Fruit fly (Drosophila melanogaster): ENCODE results near the gene MBD-R2.
A peak's percentile ranks its signal among the peaks of the same experiment; 100 is the strongest.

Gene MBD-R2

dm6 chr3R:12350497-12350896 lies 5.6 kb downstream of the MBD-R2 start, which contains the start of gene CG10038:
CG10038 (minus strand) TSS chr3R:12350644.
- TF ChIP-seq kay (GFP tag; ENCODE audit: borderline replicate concordance) (no peak), CG7045 (GFP tag; optimal IDR thresholded peaks at IDR 0.05) (no peak), Clk (GFP tag; optimal IDR thresholded peaks at IDR 0.05) (no peak), tj (GFP tag; optimal IDR thresholded peaks at IDR 0.05) (no peak), ovo (GFP tag; optimal IDR thresholded peaks at IDR 0.05) (no peak), Hr96 (GFP tag; optimal IDR thresholded peaks at IDR 0.05) (no peak), CG11617 (GFP tag; optimal IDR thresholded peaks at IDR 0.05) (no peak), CG5204 (GFP tag; optimal IDR thresholded peaks at IDR 0.05) (no peak), CG1620 (GFP tag; optimal IDR thresholded peaks at IDR 0.05) (peak; percentile 4), CG12768 (GFP tag; optimal IDR thresholded peaks at IDR 0.05) (no peak), CG33017 (tag; optimal IDR thresholded peaks at IDR 0.05) (no peak), bab1 (GFP tag; optimal IDR thresholded peaks at IDR 0.05) (peak; percentile 39), cnc (optimal IDR thresholded peaks at IDR 0.05) (no peak), toe (GFP tag; optimal IDR thresholded peaks at IDR 0.05) (peak; percentile 27)

dm6 chr3R:12347659-12348058 lies 8.4 kb downstream of the MBD-R2 start:
- no peak for TF ChIP-seq tj (GFP tag; optimal IDR thresholded peaks at IDR 0.05)
- peak; percentile 45 for TF ChIP-seq kay (GFP tag; ENCODE audit: borderline replicate concordance)
- TF ChIP-seq CG11617 (GFP tag; optimal IDR thresholded peaks at IDR 0.05), result no peak

- TF ChIP-seq bab1 (GFP tag; optimal IDR thresholded peaks at IDR 0.05) (no peak), cnc (optimal IDR thresholded peaks at IDR 0.05) (no peak), toe (GFP tag; optimal IDR thresholded peaks at IDR 0.05) (no peak)
Observed at dm6 chr3R:12345989-12346388, 10.1 kb downstream of the MBD-R2 start.

- TF ChIP-seq kay (GFP tag; ENCODE audit: borderline replicate concordance), result peak; percentile 54
- TF ChIP-seq CG1620 (GFP tag; optimal IDR thresholded peaks at IDR 0.05), result no peak
Observed at dm6 chr3R:12344914-12345549, 11.0 kb downstream of the MBD-R2 start.

- TF ChIP-seq CG5204 (GFP tag; optimal IDR thresholded peaks at IDR 0.05), result no peak
Observed at dm6 chr3R:12341374-12341773, 14.7 kb downstream of the MBD-R2 start, which contains the start of gene Sgsf. Sgsf (plus strand) TSS chr3R:12341674.

- TF ChIP-seq Crg-1 (GFP tag; optimal IDR thresholded peaks at IDR 0.05) (no peak), CG12768 (GFP tag; optimal IDR thresholded peaks at IDR 0.05) (no peak), kay (GFP tag; ENCODE audit: borderline replicate concordance) (no peak), toe (GFP tag; optimal IDR thresholded peaks at IDR 0.05) (no peak), tj (GFP tag; optimal IDR thresholded peaks at IDR 0.05) (no peak), Clk (GFP tag; optimal IDR thresholded peaks at IDR 0.05) (no peak), CG1620 (GFP tag; optimal IDR thresholded peaks at IDR 0.05) (no peak), Hr96 (GFP tag; optimal IDR thresholded peaks at IDR 0.05) (no peak), cnc (optimal IDR thresholded peaks at IDR 0.05) (no peak), ovo (GFP tag; optimal IDR thresholded peaks at IDR 0.05) (no peak), cic (GFP tag; optimal IDR thresholded peaks at IDR 0.05) (no peak), bab1 (GFP tag; optimal IDR thresholded peaks at IDR 0.05) (no peak)
Observed at dm6 chr3R:12329827-12330226, 26.2 kb downstream of the MBD-R2 start.

dm6 chr3R:12326855-12327254 lies 29.2 kb downstream of the MBD-R2 start:
- TF ChIP-seq CG14711 (tag; optimal IDR thresholded peaks at IDR 0.05), result no peak
- TF ChIP-seq bab1 (GFP tag; optimal IDR thresholded peaks at IDR 0.05), result no peak
- TF ChIP-seq Mnt (GFP tag; optimal IDR thresholded peaks at IDR 0.05), result no peak
- TF ChIP-seq CG33017 (tag; optimal IDR thresholded peaks at IDR 0.05), result no peak
- TF ChIP-seq kay (GFP tag; ENCODE audit: borderline replicate concordance), result no peak
- TF ChIP-seq CG12768 (GFP tag; optimal IDR thresholded peaks at IDR 0.05), result no peak
- no peak for TF ChIP-seq Clk (GFP tag; optimal IDR thresholded peaks at IDR 0.05)
- TF ChIP-seq CG7045 (GFP tag; optimal IDR thresholded peaks at IDR 0.05), result no peak
- TF ChIP-seq CG7101 (tag; optimal IDR thresholded peaks at IDR 0.05), result no peak
- no peak for TF ChIP-seq toe (GFP tag; optimal IDR thresholded peaks at IDR 0.05)

- TF ChIP-seq cic (GFP tag; optimal IDR thresholded peaks at IDR 0.05) (no peak), ovo (GFP tag; optimal IDR thresholded peaks at IDR 0.05) (no peak), Mnt (GFP tag; optimal IDR thresholded peaks at IDR 0.05) (no peak), CG7045 (GFP tag; optimal IDR thresholded peaks at IDR 0.05) (no peak), CG11617 (GFP tag; optimal IDR thresholded peaks at IDR 0.05) (no peak), toe (GFP tag; optimal IDR thresholded peaks at IDR 0.05) (no peak), CG33017 (tag; optimal IDR thresholded peaks at IDR 0.05) (no peak), CG14711 (tag; optimal IDR thresholded peaks at IDR 0.05) (no peak), Crg-1 (GFP tag; optimal IDR thresholded peaks at IDR 0.05) (no peak), kay (GFP tag; ENCODE audit: borderline replicate concordance) (no peak), CG7101 (tag; optimal IDR thresholded peaks at IDR 0.05) (no peak), Hr96 (GFP tag; optimal IDR thresholded peaks at IDR 0.05) (no peak), CG5204 (GFP tag; optimal IDR thresholded peaks at IDR 0.05) (no peak), pad (GFP tag; optimal IDR thresholded peaks at IDR 0.05) (no peak), tj (GFP tag; optimal IDR thresholded peaks at IDR 0.05) (no peak), CG12768 (GFP tag; optimal IDR thresholded peaks at IDR 0.05) (no peak)
Observed at dm6 chr3R:12323221-12323620, 32.8 kb downstream of the MBD-R2 start, which contains the start of gene CG10013. CG10013 (plus strand) TSS chr3R:12323521.
